ENCODE assay signal across 3 fruit fly cellular contexts in the genomic region with DNA sequence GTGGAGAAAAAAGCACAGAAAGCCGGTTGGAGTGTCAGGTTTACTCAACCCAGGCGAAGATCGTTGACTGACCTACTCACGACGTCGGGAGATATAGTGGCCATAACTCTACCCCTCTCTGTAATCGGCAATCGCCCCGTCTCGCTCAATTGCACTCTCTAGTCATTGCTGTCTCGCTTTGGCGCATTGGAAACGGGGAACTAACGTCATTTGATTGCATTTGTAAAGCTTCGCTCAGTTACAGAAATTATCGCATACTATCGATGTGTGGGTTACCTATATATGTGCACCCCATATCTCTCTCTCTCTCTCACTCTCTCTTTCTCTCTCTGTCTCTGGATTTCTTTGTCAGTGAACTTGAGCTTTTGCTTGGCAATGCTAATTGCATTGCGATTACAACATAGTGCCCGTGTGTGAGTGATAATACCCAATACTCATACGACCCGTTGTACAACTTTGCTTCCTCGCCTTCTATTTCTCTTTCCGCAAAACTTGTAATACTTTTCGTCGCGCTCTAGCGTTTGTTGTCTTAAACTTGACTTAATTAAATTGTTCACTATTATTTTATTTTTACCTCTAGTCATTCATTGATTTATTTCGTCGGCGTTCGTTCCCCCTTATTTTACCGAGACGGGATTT.
TF ChIP-seq lines count a peak whose summit lies in the region.

No protein-coding gene starts in this region.

- no peak for TF ChIP-seq CTCF in whole organism, embryonic (GFP tag; optimal IDR thresholded peaks at IDR 0.05; lab: Kevin White, UChicago)

TF ChIP-seq in whole organism, adult, 20 proteins besides CTCF, POLR2A, EP300 and RAD21:
- TF ChIP-seq Hr96 (GFP tag; optimal IDR thresholded peaks at IDR 0.05; lab: Kevin White, UChicago) = no peak
- no peak for TF ChIP-seq Crg-1 (GFP tag; optimal IDR thresholded peaks at IDR 0.05; lab: Kevin White, UChicago)
- TF ChIP-seq cic (GFP tag; optimal IDR thresholded peaks at IDR 0.05; lab: Kevin White, UChicago) = peak; percentile 99
- peak; percentile 70 for TF ChIP-seq Clk (GFP tag; optimal IDR thresholded peaks at IDR 0.05; lab: Kevin White, UChicago)
- no peak for TF ChIP-seq CG11617 (GFP tag; optimal IDR thresholded peaks at IDR 0.05; lab: Kevin White, UChicago)
- peak; percentile 71 for TF ChIP-seq tj (GFP tag; optimal IDR thresholded peaks at IDR 0.05; lab: Kevin White, UChicago)
- peak; percentile 23 for TF ChIP-seq CG33017 (tag; optimal IDR thresholded peaks at IDR 0.05; lab: Kevin White, UChicago)
- TF ChIP-seq bab1 (GFP tag; optimal IDR thresholded peaks at IDR 0.05; lab: Kevin White, UChicago) = no peak
- TF ChIP-seq CG12768 (GFP tag; optimal IDR thresholded peaks at IDR 0.05; lab: Kevin White, UChicago) = peak; percentile 65
- TF ChIP-seq CG14711 (tag; optimal IDR thresholded peaks at IDR 0.05; lab: Kevin White, UChicago) = no peak
- no peak for TF ChIP-seq ovo (GFP tag; optimal IDR thresholded peaks at IDR 0.05; lab: Kevin White, UChicago)
- peak; percentile 62 for TF ChIP-seq Mnt (GFP tag; optimal IDR thresholded peaks at IDR 0.05; lab: Kevin White, UChicago)
- peak; percentile 88 for TF ChIP-seq kay (GFP tag; lab: Kevin White, UChicago; ENCODE audit: borderline replicate concordance)
- TF ChIP-seq cnc (optimal IDR thresholded peaks at IDR 0.05; lab: Kevin White, UChicago) = no peak
- no peak for TF ChIP-seq CG7045 (GFP tag; optimal IDR thresholded peaks at IDR 0.05; lab: Kevin White, UChicago)
- TF ChIP-seq CG7101 (tag; optimal IDR thresholded peaks at IDR 0.05; lab: Kevin White, UChicago) = peak; percentile 28
- TF ChIP-seq CG1620 (GFP tag; optimal IDR thresholded peaks at IDR 0.05; lab: Kevin White, UChicago) = no peak
- TF ChIP-seq toe (GFP tag; optimal IDR thresholded peaks at IDR 0.05; lab: Kevin White, UChicago) = no peak
- TF ChIP-seq pad (GFP tag; optimal IDR thresholded peaks at IDR 0.05; lab: Kevin White, UChicago) = peak; percentile 100
- TF ChIP-seq CG5204 (GFP tag; optimal IDR thresholded peaks at IDR 0.05; lab: Kevin White, UChicago) = no peak
TF ChIP-seq in whole organism, adult: peak in this region for 9.

TF ChIP-seq in whole organism, embryonic, 481 proteins besides CTCF, POLR2A, EP300 and RAD21:
- TF ChIP-seq Trl (optimal IDR thresholded peaks at IDR 0.05; lab: Kevin White, UChicago) (peak; percentile 22), Trl (GFP tag; optimal IDR thresholded peaks at IDR 0.05; lab: Kevin White, UChicago) (no peak), cg (GFP tag; optimal IDR thresholded peaks at IDR 0.05; lab: Kevin White, UChicago) (peak; percentile 17), CG14965 (GFP tag; optimal IDR thresholded peaks at IDR 0.05; lab: Kevin White, UChicago; ENCODE audit: borderline replicate concordance) (no peak), chinmo (GFP tag; IDR thresholded peaks at IDR 0.05; lab: Robert Waterston, UW; ENCODE audit: partially characterized antibody) (0 out of 4 replicates have a peak, but pooled peaks have one; percentile 21)

TF ChIP-seq in whole organism, prepupa, 60 proteins besides CTCF, POLR2A, EP300 and RAD21:
- peak; percentile 46 for TF ChIP-seq svp (GFP tag; lab: Kevin White, UChicago)
- TF ChIP-seq CG16779 (tag; optimal IDR thresholded peaks at IDR 0.05; lab: Kevin White, UChicago) = peak; percentile 28
- no peak for TF ChIP-seq pdm3 (GFP tag; optimal IDR thresholded peaks at IDR 0.05; lab: Kevin White, UChicago)
